Fruit fly (Drosophila melanogaster) whole organism, larva: ENCODE results near the gene gNacalpha.

ENCODE experiments used
- noc ChIP-seq: fragments of 200-800 bp; sonication (Bioruptor generic); optimal IDR thresholded peaks from 3 replicates; lab custom pipeline; 2019; ENCODE audit warnings: missing biosample characterization, mild to moderate bottlenecking, missing genetic modification characterization, moderate library complexity

gNacalpha gene

DNA sequence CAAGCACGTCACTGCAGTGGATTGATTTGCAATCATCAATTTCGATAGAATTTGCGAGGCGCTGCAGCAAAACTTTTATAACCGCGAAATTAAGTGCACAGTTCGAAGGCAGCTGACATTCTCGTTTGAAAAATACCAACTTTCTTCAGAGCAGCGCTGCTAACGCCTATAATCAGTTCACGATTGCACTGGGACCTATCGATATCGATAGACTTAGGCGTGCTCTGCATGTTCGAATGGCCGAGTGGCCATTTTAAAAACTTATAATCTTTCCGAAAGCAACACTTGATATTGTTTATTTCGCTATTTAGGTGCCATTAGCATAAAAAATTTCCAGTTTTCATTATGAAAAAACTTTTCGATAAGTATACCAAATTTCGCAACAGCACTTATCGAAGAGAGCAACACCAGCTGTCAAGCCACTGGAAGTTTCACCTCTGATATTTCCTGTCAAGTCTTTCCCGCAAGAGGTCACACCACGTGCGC lies at the start of gene gNacalpha:
TSS of gene gNacalpha (plus strand) at position 436 of the 486 bp plus-strand sequence.
- no peak for TF ChIP-seq noc (tag; lab: Kevin White, UChicago)

DNA sequence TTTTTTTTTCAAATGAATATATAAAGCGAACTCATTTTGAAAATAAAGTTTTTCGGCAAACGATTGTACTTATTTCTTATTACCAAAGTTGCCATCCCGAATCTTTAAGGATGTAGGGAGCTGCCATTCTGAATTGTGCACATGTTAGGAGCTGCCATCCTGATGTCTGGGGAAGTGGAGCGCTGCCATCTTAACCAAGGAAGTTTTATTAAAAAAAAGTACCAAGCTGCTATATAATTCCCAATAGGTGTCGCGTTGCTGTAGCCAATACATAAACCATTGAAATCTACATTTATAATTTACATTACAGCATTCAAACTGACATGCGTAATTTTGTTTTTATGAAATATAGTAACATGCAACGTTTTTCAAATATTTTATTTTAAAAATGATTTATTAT lies 30.5 kb upstream of the gNacalpha start:
- TF ChIP-seq noc (tag; lab: Kevin White, UChicago) = no peak

DNA sequence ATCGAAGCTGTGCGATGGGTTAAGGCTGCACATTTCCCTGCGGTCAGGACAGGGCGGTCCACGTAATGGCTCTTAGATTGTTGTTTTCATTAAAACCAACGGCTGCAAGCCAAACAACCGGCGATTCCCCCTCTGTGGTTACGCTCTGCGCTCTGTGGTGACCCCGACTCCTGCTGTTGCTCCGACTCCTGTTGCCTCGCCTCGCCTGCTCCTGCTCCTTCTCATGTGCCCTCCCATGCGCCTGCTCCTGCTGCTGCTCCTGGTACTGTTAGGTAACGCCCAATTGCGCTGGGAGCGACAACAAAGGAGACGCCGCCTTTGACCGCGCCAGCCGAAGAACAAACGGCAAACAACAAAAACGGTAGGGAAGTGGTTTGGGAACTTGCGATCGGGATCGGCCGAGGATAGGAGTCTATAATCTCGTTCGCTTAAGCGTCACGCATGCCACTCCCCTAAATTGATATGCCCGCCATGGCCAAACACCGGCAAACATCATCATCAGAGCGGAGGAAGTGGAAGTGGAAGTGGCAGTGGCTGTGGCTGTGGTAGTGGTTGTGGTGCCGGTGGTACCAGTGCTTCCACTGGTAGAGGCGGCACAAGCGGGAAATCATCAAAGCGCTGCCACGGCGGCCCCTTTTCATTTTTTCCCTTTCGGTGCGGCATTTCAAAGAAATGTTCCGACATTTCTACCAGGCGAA lies 29.8 kb upstream of the gNacalpha start:
- no peak for TF ChIP-seq noc (tag; lab: Kevin White, UChicago)

DNA sequence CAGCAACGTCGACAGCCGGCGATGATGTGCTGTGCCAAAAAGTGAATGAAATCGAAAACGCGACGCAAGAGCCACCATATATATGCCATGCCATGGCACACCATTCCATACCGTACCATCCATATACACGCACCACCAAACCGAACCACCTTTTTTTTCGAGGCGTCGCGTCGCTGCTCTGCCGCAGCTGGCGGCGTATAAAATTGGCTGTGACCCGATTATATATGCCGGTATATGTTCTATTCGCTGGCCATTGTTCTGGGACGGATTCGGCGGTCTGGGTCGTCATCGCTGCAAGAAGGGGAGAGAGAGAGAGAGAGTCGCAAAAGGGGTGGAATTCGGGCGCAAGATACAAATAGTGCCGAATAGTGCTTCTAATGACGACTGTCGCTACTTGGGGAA lies 29.2 kb upstream of the gNacalpha start:
- no peak for TF ChIP-seq noc (tag; lab: Kevin White, UChicago)

dm6 chr2L:1008923-1009322 lies 28.1 kb upstream of the gNacalpha start:
- TF ChIP-seq noc (tag; lab: Kevin White, UChicago) = no peak

- no peak for TF ChIP-seq noc (tag; lab: Kevin White, UChicago)
These were observed 10.2 kb upstream of the gNacalpha start, which contains the start of gene CG4375 for dm6 chr2L:1026797-1027196. Gene CG4375 (minus strand): TSS chr2L:1026897.

dm6 chr2L:1043195-1043990 lies 6.3 kb downstream of the gNacalpha start:
- peak; percentile 14 for TF ChIP-seq noc (tag; lab: Kevin White, UChicago)

dm6 chr2L:1047245-1047644 lies 10.2 kb downstream of the gNacalpha start:
- TF ChIP-seq noc (tag; lab: Kevin White, UChicago) = no peak

- TF ChIP-seq noc (tag; lab: Kevin White, UChicago) = no peak
These were observed 10.9 kb downstream of the gNacalpha start, which contains the start of gene IA-2 for dm6 chr2L:1047965-1048364. Gene IA-2 (minus strand): TSS chr2L:1048053.

DNA sequence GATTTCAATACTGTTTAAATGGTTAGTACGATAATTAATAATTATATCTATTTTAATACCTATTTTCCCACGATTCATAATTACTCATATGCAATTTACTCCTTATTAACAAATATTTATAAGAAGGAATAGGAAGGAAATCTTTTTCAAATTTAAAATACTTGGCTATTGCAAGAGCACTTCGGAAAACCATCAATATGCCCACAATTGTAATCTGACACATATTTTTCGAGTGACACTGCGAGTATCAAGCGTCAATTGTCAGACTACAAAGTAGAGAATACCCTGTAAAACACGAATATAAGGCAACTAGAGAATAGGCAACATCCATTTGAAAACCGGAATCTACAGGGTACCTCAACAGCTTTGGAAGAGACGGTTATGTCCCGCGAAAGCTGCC lies 11.4 kb downstream of the gNacalpha start:
- TF ChIP-seq noc (tag; lab: Kevin White, UChicago) = no peak

dm6 chr2L:1048846-1049245 lies 11.8 kb downstream of the gNacalpha start:
- no peak for TF ChIP-seq noc (tag; lab: Kevin White, UChicago)

DNA sequence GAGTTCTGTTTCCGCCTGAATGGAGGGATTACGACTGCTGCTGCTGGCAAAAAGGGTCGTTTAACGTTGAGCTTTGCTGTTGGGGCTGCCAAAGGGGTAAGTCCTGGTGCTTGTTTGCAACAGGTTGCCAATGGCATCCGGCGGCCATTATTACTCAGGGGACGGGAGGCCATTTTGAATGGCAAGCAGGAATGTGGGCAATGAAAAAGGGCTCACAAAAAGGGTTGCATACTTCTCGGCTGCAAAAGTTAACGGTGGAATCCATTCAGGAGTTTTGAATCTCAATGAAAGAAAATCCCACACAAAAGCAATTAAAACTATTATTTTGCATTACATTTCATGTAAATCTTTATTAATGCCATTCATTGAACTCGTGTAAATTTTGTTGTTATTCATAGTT lies 12.3 kb downstream of the gNacalpha start:
- TF ChIP-seq noc (tag; lab: Kevin White, UChicago) = no peak

- TF ChIP-seq noc (tag; lab: Kevin White, UChicago) = no peak
These were observed 19.6 kb downstream of the gNacalpha start for dm6 chr2L:1056631-1057030.

- no peak for TF ChIP-seq noc (tag; lab: Kevin White, UChicago)
These were observed 20.5 kb downstream of the gNacalpha start for dm6 chr2L:1057513-1057912.

dm6 chr2L:1062473-1063363 lies 25.7 kb downstream of the gNacalpha start:
- TF ChIP-seq noc (tag; lab: Kevin White, UChicago) = no peak
